Fruit fly (Drosophila melanogaster): Measurements from ENCODE around the gene CG14913.

CG14913 gene

DNA sequence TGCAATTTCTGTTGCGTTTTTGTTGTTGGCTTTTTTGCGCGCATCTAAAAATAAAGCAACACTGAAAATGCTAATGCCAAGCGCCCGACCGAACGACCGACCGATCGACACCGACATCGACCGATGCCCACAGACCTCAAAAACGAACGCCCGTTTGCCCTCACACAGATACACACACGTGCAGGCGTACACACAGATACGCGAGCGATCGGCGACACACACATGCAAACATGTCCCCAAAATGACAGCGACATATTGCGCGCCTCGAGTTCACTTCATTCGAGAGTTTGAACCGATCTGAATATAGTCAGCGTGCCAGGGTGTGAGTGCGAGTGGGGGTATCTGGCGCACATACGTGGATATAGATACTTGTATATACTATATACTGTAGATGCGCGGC lies 44.4 kb downstream of the CG14913 start (continued):
- TF ChIP-seq CG16779 (tag; optimal IDR thresholded peaks at IDR 0.05): no peak
- no peak for TF ChIP-seq esn (GFP tag; optimal IDR thresholded peaks at IDR 0.05)
- no peak for TF ChIP-seq CG4318 (GFP tag; optimal IDR thresholded peaks at IDR 0.05)
- TF ChIP-seq CG3919 (GFP tag; optimal IDR thresholded peaks at IDR 0.05): no peak
- TF ChIP-seq CG8632 (GFP tag; optimal IDR thresholded peaks at IDR 0.05): no peak
- TF ChIP-seq achi (GFP tag; optimal IDR thresholded peaks at IDR 0.05): no peak
- no peak for TF ChIP-seq cyc (GFP tag; optimal IDR thresholded peaks at IDR 0.05)
- TF ChIP-seq Sox14 (GFP tag; optimal IDR thresholded peaks at IDR 0.05): no peak
- TF ChIP-seq CG1621 (tag; optimal IDR thresholded peaks at IDR 0.05): no peak
- TF ChIP-seq eg (GFP tag; IDR thresholded peaks at IDR 0.05): no peak
- TF ChIP-seq svp (GFP tag): peak; percentile 57
- TF ChIP-seq ss (GFP tag; optimal IDR thresholded peaks at IDR 0.05): no peak
- no peak for TF ChIP-seq CG32006 (GFP tag; optimal IDR thresholded peaks at IDR 0.05)
- TF ChIP-seq CG11294 (GFP tag; IDR thresholded peaks at IDR 0.05): no peak
- TF ChIP-seq Lpt (GFP tag; optimal IDR thresholded peaks at IDR 0.05): peak; percentile 5
- TF ChIP-seq spab (GFP tag; optimal IDR thresholded peaks at IDR 0.05): no peak
- TF ChIP-seq Eip93F (GFP tag; optimal IDR thresholded peaks at IDR 0.05): no peak
- TF ChIP-seq CG8319 (GFP tag; optimal IDR thresholded peaks at IDR 0.05): no peak
- TF ChIP-seq net (GFP tag; optimal IDR thresholded peaks at IDR 0.05): peak; percentile 16
- no peak for TF ChIP-seq Eip75B (GFP tag; optimal IDR thresholded peaks at IDR 0.05)

DNA sequence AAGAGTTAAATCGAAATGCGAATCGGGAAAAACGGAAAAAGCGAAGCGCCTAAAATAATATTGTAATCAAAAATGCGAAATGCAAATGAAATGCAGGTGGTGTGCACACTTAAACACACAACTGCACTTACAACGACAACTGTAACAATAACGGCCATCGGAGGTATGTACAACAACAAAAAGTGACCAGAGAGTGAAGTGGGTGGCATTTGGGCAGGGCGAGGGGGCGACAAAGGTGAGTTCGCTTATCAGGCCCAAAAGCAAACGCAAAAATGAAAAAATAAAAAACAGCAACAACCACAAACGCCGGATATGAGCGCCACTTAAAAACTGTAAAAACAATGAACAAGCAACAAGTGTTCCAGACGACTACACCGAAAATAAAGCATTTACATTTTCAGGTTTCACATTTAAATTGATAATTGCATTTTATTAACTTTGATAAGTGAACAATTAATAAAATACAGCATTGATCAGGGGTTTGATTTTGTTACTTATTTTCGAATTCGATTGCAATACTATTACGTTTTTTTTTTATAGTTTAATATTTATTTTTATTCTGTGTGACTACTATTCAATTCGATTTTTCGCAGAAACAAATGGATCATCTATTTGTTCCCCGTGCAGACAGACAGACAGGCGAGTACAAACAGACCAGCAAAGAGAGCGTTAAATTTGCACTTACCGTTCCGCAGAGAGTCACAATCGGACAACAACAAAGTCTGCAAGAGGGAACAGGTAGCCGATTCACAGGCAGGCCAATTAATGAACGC lies 48.5 kb downstream of the CG14913 start:
- TF ChIP-seq spab (GFP tag; optimal IDR thresholded peaks at IDR 0.05): peak; percentile 20
- TF ChIP-seq cyc (GFP tag; optimal IDR thresholded peaks at IDR 0.05): peak; percentile 58
- TF ChIP-seq acj6 (GFP tag; optimal IDR thresholded peaks at IDR 0.05): peak; percentile 67
- peak; percentile 75 for TF ChIP-seq CG34406 (GFP tag; optimal IDR thresholded peaks at IDR 0.05)
- TF ChIP-seq CG10669 (GFP tag; optimal IDR thresholded peaks at IDR 0.05): peak; percentile 43
- TF ChIP-seq topi (GFP tag; optimal IDR thresholded peaks at IDR 0.05): peak; percentile 78
- peak; percentile 55 for TF ChIP-seq Ets96B (tag; optimal IDR thresholded peaks at IDR 0.05)
- peak; percentile 55 for TF ChIP-seq Hr4 (GFP tag; optimal IDR thresholded peaks at IDR 0.05)
- peak; percentile 60 for TF ChIP-seq net (GFP tag; optimal IDR thresholded peaks at IDR 0.05)
- TF ChIP-seq Eip75B (GFP tag; optimal IDR thresholded peaks at IDR 0.05): peak; percentile 60
- TF ChIP-seq ss (GFP tag; optimal IDR thresholded peaks at IDR 0.05): peak in 1 of 2 experiments; percentile 46
- no peak for TF ChIP-seq dac (GFP tag; optimal IDR thresholded peaks at IDR 0.05)
- peak; percentile 51 for TF ChIP-seq Blimp-1 (GFP tag; optimal IDR thresholded peaks at IDR 0.05)
- peak; percentile 72 for TF ChIP-seq eg (GFP tag; IDR thresholded peaks at IDR 0.05)
- TF ChIP-seq Hr38 (GFP tag; optimal IDR thresholded peaks at IDR 0.05): no peak
- TF ChIP-seq Ets21C (GFP tag; optimal IDR thresholded peaks at IDR 0.05): peak; percentile 44
- TF ChIP-seq CG8632 (GFP tag; optimal IDR thresholded peaks at IDR 0.05): peak; percentile 65
- peak; percentile 61 for TF ChIP-seq CG3919 (GFP tag; optimal IDR thresholded peaks at IDR 0.05)
- TF ChIP-seq pdm3 (GFP tag; optimal IDR thresholded peaks at IDR 0.05): peak; percentile 66
- peak; percentile 60 for TF ChIP-seq CG7368 (GFP tag; optimal IDR thresholded peaks at IDR 0.05)
- peak; percentile 47 for TF ChIP-seq Sox14 (GFP tag; optimal IDR thresholded peaks at IDR 0.05)
- TF ChIP-seq fd59A (GFP tag; optimal IDR thresholded peaks at IDR 0.05): peak; percentile 15
- peak; percentile 79 for TF ChIP-seq Smox (GFP tag; optimal IDR thresholded peaks at IDR 0.05)
- peak; percentile 47 for TF ChIP-seq CG11762 (GFP tag; optimal IDR thresholded peaks at IDR 0.05; ENCODE audit: insufficient read depth)
- TF ChIP-seq CG16779 (tag; optimal IDR thresholded peaks at IDR 0.05): peak; percentile 35
- TF ChIP-seq svp (GFP tag): peak; percentile 84
- peak; percentile 53 for TF ChIP-seq CG11902 (GFP tag; optimal IDR thresholded peaks at IDR 0.05)
- TF ChIP-seq fkh (GFP tag; optimal IDR thresholded peaks at IDR 0.05): peak; percentile 4
- peak; percentile 50 for TF ChIP-seq CG4318 (GFP tag; optimal IDR thresholded peaks at IDR 0.05)
- TF ChIP-seq CG11294 (GFP tag; IDR thresholded peaks at IDR 0.05): peak; percentile 67
- peak; percentile 48 for TF ChIP-seq Sox15 (GFP tag; optimal IDR thresholded peaks at IDR 0.05)
- TF ChIP-seq CG6854 (GFP tag; optimal IDR thresholded peaks at IDR 0.05): no peak
- peak; percentile 77 for TF ChIP-seq Met (GFP tag; optimal IDR thresholded peaks at IDR 0.05)
- TF ChIP-seq CG8319 (GFP tag; optimal IDR thresholded peaks at IDR 0.05): peak; percentile 60
- no peak for TF ChIP-seq salr (GFP tag; optimal IDR thresholded peaks at IDR 0.05)
- peak; percentile 68 for TF ChIP-seq CG31627 (GFP tag; optimal IDR thresholded peaks at IDR 0.05)
- TF ChIP-seq CG6808 (GFP tag; optimal IDR thresholded peaks at IDR 0.05): peak; percentile 53
- TF ChIP-seq achi (GFP tag; optimal IDR thresholded peaks at IDR 0.05): peak; percentile 60
- peak; percentile 65 for TF ChIP-seq CG32006 (GFP tag; optimal IDR thresholded peaks at IDR 0.05)
- TF ChIP-seq vri (GFP tag; optimal IDR thresholded peaks at IDR 0.05): peak; percentile 33
- TF ChIP-seq Gug (GFP tag; IDR thresholded peaks at IDR 0.05): peak; percentile 63
- peak; percentile 66 for TF ChIP-seq CG10631 (GFP tag; optimal IDR thresholded peaks at IDR 0.05)

Measured in whole organism, prepupa.